Worm (Caenorhabditis elegans) whole organism, young adult: Measurements from ENCODE around the gene C49C8.1.

Experiments used
- B0035.1 ChIP-seq: sonication (generic microtip); optimal IDR thresholded peaks from 2 replicates; lab custom pipeline; 2016; ENCODE audit warnings: missing genetic modification characterization, mild to moderate bottlenecking, missing compliant biosample characterization, missing genotype, missing genetic modification reagents
- B0336.3 ChIP-seq: fragments of 200-800 bp; sonication (Bioruptor generic); IDR thresholded peaks from 2 replicates; pipeline ENCODE4 v1.3.6; 2022; ENCODE audit warnings: missing genetic modification characterization, missing compliant biosample characterization
- F22D6.2 ChIP-seq: sonication (generic microtip); optimal IDR thresholded peaks from 2 replicates; lab custom pipeline; 2016; ENCODE audit warnings: mild to moderate bottlenecking, missing genetic modification characterization, missing compliant biosample characterization
- F23B12.7 ChIP-seq: sonication (generic microtip); optimal IDR thresholded peaks from 2 replicates; lab custom pipeline; 2017; ENCODE audit warnings: missing genetic modification characterization, mild to moderate bottlenecking, missing compliant biosample characterization, antibody characterized with exemption, moderate library complexity; ENCODE audit not compliant: insufficient read depth
- F37B4.10 ChIP-seq: fragments of 200-800 bp; sonication (Bioruptor generic); IDR thresholded peaks from 2 replicates; pipeline ENCODE4 v1.3.6; 2022; ENCODE audit warnings: missing genetic modification characterization, missing compliant biosample characterization
- F52B5.7 ChIP-seq: sonication (generic microtip); optimal IDR thresholded peaks from 2 replicates; lab custom pipeline; 2016; ENCODE audit warnings: mild to moderate bottlenecking, missing genetic modification characterization, missing compliant biosample characterization
- F57A8.1 ChIP-seq: fragments of 200-800 bp; sonication (Bioruptor generic); optimal IDR thresholded peaks from 2 replicates; lab custom pipeline; 2018; ENCODE audit warnings: mild to moderate bottlenecking, missing genetic modification characterization, moderate library complexity, missing compliant biosample characterization
- F57C9.4 ChIP-seq: sonication (generic microtip); optimal IDR thresholded peaks from 2 replicates; lab custom pipeline; 2017; ENCODE audit warnings: mild to moderate bottlenecking, missing genetic modification characterization, missing compliant biosample characterization
- K11D2.4 ChIP-seq: fragments of 200-800 bp; sonication (Bioruptor generic); IDR thresholded peaks from 2 replicates; pipeline ENCODE4 v1.3.6; 2022; ENCODE audit warnings: missing genetic modification reagents, missing genetic modification characterization, missing compliant biosample characterization
- K12H6.12 ChIP-seq: fragments of 200-800 bp; sonication (Bioruptor generic); optimal IDR thresholded peaks from 2 replicates; lab custom pipeline; 2018; ENCODE audit warnings: mild to moderate bottlenecking, missing genetic modification characterization, missing compliant biosample characterization
- T26A5.8 ChIP-seq: sonication (generic microtip); optimal IDR thresholded peaks from 2 replicates; lab custom pipeline; 2016; ENCODE audit warnings: missing genetic modification characterization, missing compliant biosample characterization
- aptf-2 ChIP-seq: fragments of 200-800 bp; sonication (Bioruptor generic); conservative IDR thresholded peaks from 2 replicates; pipeline ENCODE4 v1.3.6; 2022; ENCODE audit warnings: missing genetic modification reagents, missing genetic modification characterization, missing compliant biosample characterization
- athp-1 ChIP-seq: sonication (generic microtip); optimal IDR thresholded peaks from 2 replicates; lab custom pipeline; 2017; ENCODE audit warnings: mild to moderate bottlenecking, missing genetic modification characterization, missing compliant biosample characterization
- attf-5 ChIP-seq: fragments of 200-800 bp; sonication (Bioruptor generic); optimal IDR thresholded peaks from 2 replicates; lab custom pipeline; 2018; ENCODE audit warnings: mild to moderate bottlenecking, missing genetic modification characterization, missing compliant biosample characterization
- ccch-3 ChIP-seq: fragments of 200-800 bp; sonication (Bioruptor generic); optimal IDR thresholded peaks from 2 replicates; lab custom pipeline; 2018; ENCODE audit warnings: mild to moderate bottlenecking, missing genetic modification characterization, missing compliant biosample characterization
- ceh-100 ChIP-seq: fragments of 200-800 bp; sonication (Bioruptor generic); IDR thresholded peaks from 2 replicates; pipeline ENCODE4 v1.3.6; 2022; ENCODE audit warnings: missing genetic modification reagents, missing genetic modification characterization, missing compliant biosample characterization
- ceh-40 ChIP-seq: fragments of 200-800 bp; sonication (Bioruptor generic); IDR thresholded peaks from 2 replicates; pipeline ENCODE4 v1.3.6; 2022; ENCODE audit warnings: missing genetic modification characterization, missing compliant biosample characterization
- ceh-58 ChIP-seq: fragments of 200-800 bp; sonication (Bioruptor generic); IDR thresholded peaks from 2 replicates; pipeline ENCODE4 v1.3.6; 2022; ENCODE audit warnings: missing genetic modification characterization, missing compliant biosample characterization
- ceh-79 ChIP-seq: sonication (generic microtip); optimal IDR thresholded peaks from 2 replicates; lab custom pipeline; 2017; ENCODE audit warnings: mild to moderate bottlenecking, missing genetic modification characterization, missing compliant biosample characterization
- die-1 ChIP-seq: sonication (generic microtip); optimal IDR thresholded peaks from 2 replicates; lab custom pipeline; 2016; ENCODE audit warnings: missing genotype, mild to moderate bottlenecking, missing genetic modification characterization, missing compliant biosample characterization
- dpff-1 ChIP-seq: sonication (generic microtip); optimal IDR thresholded peaks from 2 replicates; lab custom pipeline; 2017; ENCODE audit warnings: mild to moderate bottlenecking, missing genetic modification characterization, missing compliant biosample characterization
- egl-44 ChIP-seq: fragments of 200-800 bp; sonication (Bioruptor generic); IDR thresholded peaks from 2 replicates; pipeline ENCODE4 v1.3.6; 2022; ENCODE audit warnings: missing genetic modification reagents, missing genetic modification characterization, missing compliant biosample characterization
- ets-4 ChIP-seq: fragments of 200-800 bp; sonication (Bioruptor generic); optimal IDR thresholded peaks from 2 replicates; lab custom pipeline; 2018; ENCODE audit warnings: mild to moderate bottlenecking, missing genetic modification characterization, missing compliant biosample characterization
- hlh-12 ChIP-seq: sonication (generic microtip); optimal IDR thresholded peaks from 2 replicates; lab custom pipeline; 2016; ENCODE audit warnings: missing genetic modification characterization, missing compliant biosample characterization
- hmg-1.2 ChIP-seq: fragments of 200-800 bp; sonication (Bioruptor generic); IDR thresholded peaks from 2 replicates; pipeline ENCODE4 v1.3.6; 2022; ENCODE audit warnings: missing genetic modification reagents, missing genetic modification characterization, missing compliant biosample characterization
- hrde-1 ChIP-seq: sonication (generic microtip); optimal IDR thresholded peaks from 2 replicates; lab custom pipeline; 2016; ENCODE audit warnings: missing genetic modification characterization, mild to moderate bottlenecking, missing compliant biosample characterization, moderate library complexity, missing genotype, missing genetic modification reagents, borderline replicate concordance
- lag-1 ChIP-seq: fragments of 200-800 bp; sonication (Bioruptor generic); IDR thresholded peaks from 2 replicates; pipeline ENCODE4 v1.3.6; 2022; ENCODE audit warnings: missing genetic modification reagents, missing genetic modification characterization, missing compliant biosample characterization
- let-607 ChIP-seq, 2 experiments: fragments of 200-800 bp in 1 of 2; sonication (Bioruptor generic) in 1 of 2; sonication (generic microtip) in 1 of 2; optimal IDR thresholded peaks; 2 replicates each; lab custom pipeline; 2016 to 2018; ENCODE audit warnings: mild to moderate bottlenecking in 2 of 2, missing compliant biosample characterization in 2 of 2, missing genetic modification characterization in 2 of 2, moderate library complexity in 2 of 2, missing genotype in 1 of 2
- lin-26 ChIP-seq: fragments of 200-800 bp; sonication (Bioruptor generic); IDR thresholded peaks from 2 replicates; pipeline ENCODE4 v1.3.6; 2022; ENCODE audit warnings: missing genetic modification reagents, missing genetic modification characterization, missing compliant biosample characterization
- lin-35 ChIP-seq, 3 experiments: fragments of 150-350 bp in 2 of 3; sonication (generic microtip) in 1 of 3; optimal IDR thresholded peaks; 2 replicates each; lab custom pipeline; 2014 to 2018; ENCODE audit warnings: missing biosample characterization in 3 of 3, missing genetic modification characterization in 3 of 3, missing genetic modification reagents in 3 of 3
- lir-1 ChIP-seq: fragments of 200-800 bp; sonication (Bioruptor generic); conservative IDR thresholded peaks from 2 replicates; pipeline ENCODE4 v1.3.6; 2022; ENCODE audit warnings: missing genetic modification reagents, missing genetic modification characterization, missing compliant biosample characterization
- lsy-27 ChIP-seq: sonication (generic microtip); optimal IDR thresholded peaks from 2 replicates; lab custom pipeline; 2017; ENCODE audit warnings: missing genetic modification characterization, mild to moderate bottlenecking, missing compliant biosample characterization, antibody characterized with exemption, missing genotype, borderline replicate concordance; ENCODE audit not compliant: insufficient read depth
- madf-6 ChIP-seq: fragments of 200-800 bp; sonication (Bioruptor generic); IDR thresholded peaks from 2 replicates; pipeline ENCODE4 v1.3.6; 2022; ENCODE audit warnings: missing genetic modification reagents, missing genetic modification characterization, missing compliant biosample characterization
- madf-8 ChIP-seq: fragments of 200-800 bp; sonication (Bioruptor generic); conservative IDR thresholded peaks from 2 replicates; pipeline ENCODE4 v1.3.6; 2022; ENCODE audit warnings: missing genetic modification reagents, missing genetic modification characterization, missing compliant biosample characterization
- mcd-1 ChIP-seq: fragments of 200-800 bp; sonication (Bioruptor generic); IDR thresholded peaks from 2 replicates; pipeline ENCODE4 v1.3.6; 2022; ENCODE audit warnings: missing genetic modification reagents, missing genetic modification characterization, missing compliant biosample characterization
- mes-4 ChIP-seq: sonication (generic microtip); optimal IDR thresholded peaks from 2 replicates; lab custom pipeline; 2016; ENCODE audit warnings: missing genotype, missing genetic modification characterization, missing compliant biosample characterization
- nhr-80 ChIP-seq: sonication (generic microtip); optimal IDR thresholded peaks from 2 replicates; lab custom pipeline; 2016; ENCODE audit warnings: missing genetic modification characterization, missing compliant biosample characterization
- pbrm-1 ChIP-seq: fragments of 200-800 bp; sonication (Bioruptor generic); IDR thresholded peaks from 2 replicates; pipeline ENCODE4 v1.3.6; 2022; ENCODE audit warnings: missing genetic modification reagents, missing genetic modification characterization, missing compliant biosample characterization
- pha-4 ChIP-seq: fragments of 150-350 bp; sonication (generic microtip); optimal IDR thresholded peaks from 2 replicates; lab custom pipeline; 2014; ENCODE audit warnings: missing biosample characterization, missing genetic modification reagents, missing genetic modification characterization
- rpc-1 ChIP-seq, 2 experiments: fragments of 150-350 bp in 1 of 2; sonication (generic microtip) in 1 of 2; optimal IDR thresholded peaks; 2 replicates each; lab custom pipeline; 2014 to 2018; ENCODE audit warnings: missing biosample characterization in 1 of 2, missing genetic modification characterization in 1 of 2, missing genetic modification reagents in 1 of 2, missing genotype in 1 of 2
- snpc-3.4 ChIP-seq: sonication (generic microtip); optimal IDR thresholded peaks from 2 replicates; lab custom pipeline; 2017; ENCODE audit warnings: missing genetic modification characterization, mild to moderate bottlenecking, missing compliant biosample characterization, antibody characterized with exemption, moderate library complexity, missing genotype, missing genetic modification reagents
- snpc-4 ChIP-seq, 5 experiments: fragments of 150-350 bp in 1 of 5; sonication (generic microtip) in 4 of 5; optimal IDR thresholded peaks; 2 replicates each; lab custom pipeline; 2014 to 2018; ENCODE audit warnings: missing genetic modification characterization in 5 of 5, missing biosample characterization in 3 of 5, antibody characterized with exemption in 2 of 5, mild to moderate bottlenecking in 2 of 5, missing compliant biosample characterization in 2 of 5, missing genotype in 2 of 5, moderate library complexity in 2 of 5, missing genetic modification reagents in 1 of 5
- sptf-2 ChIP-seq: fragments of 200-800 bp; sonication (Bioruptor generic); optimal IDR thresholded peaks from 2 replicates; lab custom pipeline; 2018; ENCODE audit warnings: mild to moderate bottlenecking, missing genetic modification characterization, missing compliant biosample characterization
- unc-62 ChIP-seq: fragments of 150-350 bp; optimal IDR thresholded peaks from 2 replicates; lab custom pipeline; 2014; ENCODE audit warnings: missing biosample characterization, missing genetic modification reagents, missing genetic modification characterization
- ztf-22 ChIP-seq: fragments of 200-800 bp; sonication (Bioruptor generic); optimal IDR thresholded peaks from 2 replicates; lab custom pipeline; 2018; ENCODE audit warnings: mild to moderate bottlenecking, missing genetic modification characterization, moderate library complexity, missing compliant biosample characterization

Gene C49C8.1

DNA sequence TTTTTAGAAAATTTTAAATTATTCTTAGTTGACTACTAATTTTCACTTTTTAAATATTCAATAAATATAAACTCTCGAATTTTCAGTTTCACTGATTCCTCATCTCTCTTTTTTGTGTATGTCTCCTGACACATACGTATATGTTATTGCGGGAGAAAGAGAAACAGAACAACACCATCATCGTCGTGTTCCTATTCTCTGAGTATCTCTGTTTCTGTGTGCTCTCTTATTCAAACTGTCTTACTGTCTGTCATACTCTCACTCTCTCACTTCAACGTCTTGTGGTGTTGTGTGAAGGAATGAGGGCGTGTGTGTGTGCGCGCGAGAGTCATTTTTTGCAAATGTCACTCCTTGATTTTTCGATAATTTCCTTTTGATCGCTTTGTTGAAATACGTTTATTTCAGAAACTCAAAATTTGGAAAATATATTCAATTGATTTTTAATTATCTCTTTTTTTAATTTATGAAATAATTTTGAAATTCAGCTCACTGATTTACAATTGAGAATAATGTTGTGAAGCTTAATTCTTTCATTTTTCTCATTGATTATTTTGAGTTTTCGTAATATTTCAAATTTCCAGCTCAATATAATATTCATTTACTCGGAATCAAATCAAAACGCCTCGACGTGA is 34.2 kb upstream of the C49C8.1 start, which contains the start of gene lin-49 (continued):
- peak; percentile 43; the same call in 1 of the 2 replicates for TF ChIP-seq B0336.3 (GFP tag; lab: Robert Waterston, UW)
- TF ChIP-seq unc-62 (GFP tag; lab: Kevin White, UChicago): no peak
- no peak for TF ChIP-seq hlh-12 (tag; lab: Kevin White, UChicago)
- no peak for TF ChIP-seq hrde-1
- TF ChIP-seq pha-4 (tag; lab: Kevin White, UChicago): no peak
- TF ChIP-seq F57A8.1 (GFP tag; lab: Kevin White, UChicago): no peak
- no peak for TF ChIP-seq madf-8 (GFP tag; lab: Robert Waterston, UW)
- no peak for TF ChIP-seq egl-44 (GFP tag; lab: Robert Waterston, UW)
- TF ChIP-seq F57C9.4 (tag; lab: Kevin White, UChicago): no peak
- no peak for TF ChIP-seq ceh-79
- no peak for TF ChIP-seq sptf-2
- no peak for TF ChIP-seq mcd-1 (GFP tag; lab: Robert Waterston, UW)
- TF ChIP-seq madf-6 (GFP tag; lab: Robert Waterston, UW): 0 out of 2 replicates have a peak, but pooled peaks have one; percentile 16
- TF ChIP-seq dpff-1: no peak
- no peak for TF ChIP-seq F37B4.10 (GFP tag; lab: Robert Waterston, UW)
- TF ChIP-seq lin-35 (GFP tag; optimal IDR thresholded peaks at IDR 0.05; lab: Kevin White, UChicago): no peak
- TF ChIP-seq ceh-100 (GFP tag; lab: Robert Waterston, UW): no peak
- no peak for TF ChIP-seq rpc-1 (optimal IDR thresholded peaks at IDR 0.05; lab: Kevin White, UChicago)
- TF ChIP-seq rpc-1 (tag; optimal IDR thresholded peaks at IDR 0.05; lab: Kevin White, UChicago): no peak
- no peak for TF ChIP-seq mes-4 (tag; lab: Kevin White, UChicago)
- TF ChIP-seq athp-1: no peak
- TF ChIP-seq B0035.1 (tag; lab: Kevin White, UChicago): no peak
- TF ChIP-seq aptf-2 (GFP tag; lab: Robert Waterston, UW): no peak
- TF ChIP-seq snpc-3.4 (tag; lab: Kevin White, UChicago): no peak
- TF ChIP-seq F22D6.2 (tag; lab: Kevin White, UChicago): no peak
- peak; percentile 75 for TF ChIP-seq nhr-80
- TF ChIP-seq K11D2.4 (GFP tag; lab: Robert Waterston, UW): no peak
- no peak for TF ChIP-seq pbrm-1 (GFP tag; lab: Robert Waterston, UW)
- peak; percentile 86; the same call in 1 of the 2 replicates for TF ChIP-seq hmg-1.2 (GFP tag; lab: Robert Waterston, UW)
- no peak for TF ChIP-seq ceh-40 (GFP tag; lab: Robert Waterston, UW)
- no peak for TF ChIP-seq lsy-27 (tag; lab: Kevin White, UChicago)
- no peak for TF ChIP-seq lir-1
- no peak for TF ChIP-seq snpc-4 (GFP tag; optimal IDR thresholded peaks at IDR 0.05; lab: Kevin White, UChicago)
- TF ChIP-seq snpc-4 (tag; optimal IDR thresholded peaks at IDR 0.05; lab: Kevin White, UChicago): peak in 1 of 4 experiments; percentile 23
- TF ChIP-seq F23B12.7 (tag; lab: Kevin White, UChicago): no peak
- TF ChIP-seq K12H6.12 (tag; lab: Kevin White, UChicago): peak; percentile 56
- TF ChIP-seq ceh-58 (GFP tag; lab: Robert Waterston, UW): no peak
- no peak for TF ChIP-seq ccch-3 (GFP tag; lab: Kevin White, UChicago)
- no peak for TF ChIP-seq F52B5.7
- no peak for TF ChIP-seq ztf-22 (GFP tag; lab: Kevin White, UChicago)
- TF ChIP-seq let-607 (tag; optimal IDR thresholded peaks at IDR 0.05; lab: Kevin White, UChicago): peak in 1 of 2 experiments; percentile 14
- TF ChIP-seq T26A5.8 (tag; lab: Kevin White, UChicago): no peak
- no peak for TF ChIP-seq die-1
- peak; percentile 85 for TF ChIP-seq attf-5
- peak; percentile 72; the same call in 1 of the 2 replicates for TF ChIP-seq lin-26 (GFP tag; lab: Robert Waterston, UW)
- TF ChIP-seq ets-4 (GFP tag; lab: Kevin White, UChicago): no peak
- no peak for TF ChIP-seq lag-1 (GFP tag; lab: Robert Waterston, UW)
- TF ChIP-seq, all 124 proteins: peak for 20
